Fruit fly (Drosophila melanogaster): ENCODE measurements around the gene GstD9.
A peak's percentile ranks its signal among the peaks of the same experiment; 100 is the strongest.

The GstD9 gene

DNA sequence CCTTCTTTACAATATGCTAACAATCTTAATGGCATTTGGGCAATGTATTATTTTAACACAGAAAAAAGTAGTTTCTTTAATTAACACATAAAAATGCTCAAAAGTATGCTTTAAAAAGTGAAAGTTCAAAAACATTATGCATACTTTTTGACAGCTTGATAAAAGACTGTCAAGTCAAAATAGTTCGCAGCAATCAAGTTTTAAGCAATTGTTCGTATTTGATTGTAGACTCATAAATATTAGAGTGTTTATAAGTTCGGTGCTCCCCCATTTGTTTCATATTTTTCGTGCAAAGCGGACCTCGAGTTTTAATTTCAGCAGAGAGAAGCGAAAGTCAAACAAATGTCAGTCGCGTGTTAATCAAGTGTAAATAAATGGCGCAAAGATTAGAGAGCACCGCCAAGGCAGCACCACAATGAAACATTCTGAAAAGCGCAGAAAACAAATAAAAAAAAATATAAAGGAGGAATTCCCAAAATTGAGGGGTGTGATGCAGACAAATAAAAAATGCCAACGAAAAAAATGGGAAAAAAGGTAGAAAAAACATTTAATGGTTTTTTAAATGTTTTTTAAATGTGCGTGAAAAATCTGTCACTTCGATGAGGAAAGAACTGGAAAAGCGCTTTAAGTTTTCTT, 22.3 kb downstream of the GstD9 start (continued):
- TF ChIP-seq CG6808 (GFP tag; optimal IDR thresholded peaks at IDR 0.05) (no peak), pdm3 (GFP tag; optimal IDR thresholded peaks at IDR 0.05) (no peak), topi (GFP tag; optimal IDR thresholded peaks at IDR 0.05) (peak; percentile 45), CG8632 (GFP tag; optimal IDR thresholded peaks at IDR 0.05) (no peak), Sox15 (GFP tag; optimal IDR thresholded peaks at IDR 0.05) (no peak), Hr39 (GFP tag; optimal IDR thresholded peaks at IDR 0.05) (peak; percentile 50), CG8119 (GFP tag; IDR thresholded peaks at IDR 0.05) (no peak), net (GFP tag; optimal IDR thresholded peaks at IDR 0.05) (no peak), eg (GFP tag; IDR thresholded peaks at IDR 0.05) (no peak), CG11762 (GFP tag; optimal IDR thresholded peaks at IDR 0.05; ENCODE audit: insufficient read depth) (no peak), CG31627 (GFP tag; optimal IDR thresholded peaks at IDR 0.05) (peak; percentile 49), CG4318 (GFP tag; optimal IDR thresholded peaks at IDR 0.05) (no peak), Smox (GFP tag; optimal IDR thresholded peaks at IDR 0.05) (peak; percentile 18), CG8319 (GFP tag; optimal IDR thresholded peaks at IDR 0.05) (no peak), ss (GFP tag; optimal IDR thresholded peaks at IDR 0.05) (no peak), svp (GFP tag) (peak; percentile 85), Met (GFP tag; optimal IDR thresholded peaks at IDR 0.05) (peak; percentile 50), Eip93F (GFP tag; optimal IDR thresholded peaks at IDR 0.05) (no peak), CG10631 (GFP tag; optimal IDR thresholded peaks at IDR 0.05) (no peak)

- TF ChIP-seq Blimp-1 (GFP tag; optimal IDR thresholded peaks at IDR 0.05) (no peak), vri (GFP tag; optimal IDR thresholded peaks at IDR 0.05) (peak; percentile 30), fd85E (GFP tag; optimal IDR thresholded peaks at IDR 0.05) (no peak)
Observed at dm6 chr3R:12341374-12341773, 26.0 kb downstream of the GstD9 start, which contains the start of gene Sgsf. Sgsf (plus strand) TSS chr3R:12341674.

- no peak for TF ChIP-seq svp (GFP tag)
- no peak for TF ChIP-seq Lpt (GFP tag; optimal IDR thresholded peaks at IDR 0.05)
- no peak for TF ChIP-seq fkh (GFP tag; optimal IDR thresholded peaks at IDR 0.05)
- no peak for TF ChIP-seq spab (GFP tag; optimal IDR thresholded peaks at IDR 0.05)
- TF ChIP-seq dsx (GFP tag; optimal IDR thresholded peaks at IDR 0.05; ENCODE audit: poor library complexity, severe bottlenecking), result no peak
- TF ChIP-seq Ets96B (tag; optimal IDR thresholded peaks at IDR 0.05), result no peak
- no peak for TF ChIP-seq pdm3 (GFP tag; optimal IDR thresholded peaks at IDR 0.05)
- no peak for TF ChIP-seq CG15336 (GFP tag; IDR thresholded peaks at IDR 0.05)
- no peak for TF ChIP-seq CG6792 (GFP tag; optimal IDR thresholded peaks at IDR 0.05)
- TF ChIP-seq CG3919 (GFP tag; optimal IDR thresholded peaks at IDR 0.05), result no peak
- TF ChIP-seq topi (GFP tag; optimal IDR thresholded peaks at IDR 0.05), result no peak
- TF ChIP-seq CG32006 (GFP tag; optimal IDR thresholded peaks at IDR 0.05), result no peak
- TF ChIP-seq cyc (GFP tag; optimal IDR thresholded peaks at IDR 0.05), result no peak
- no peak for TF ChIP-seq CG6276 (GFP tag; optimal IDR thresholded peaks at IDR 0.05)
- TF ChIP-seq Eip93F (GFP tag; optimal IDR thresholded peaks at IDR 0.05), result no peak
- TF ChIP-seq Met (GFP tag; optimal IDR thresholded peaks at IDR 0.05), result no peak
- no peak for TF ChIP-seq acj6 (GFP tag; optimal IDR thresholded peaks at IDR 0.05)
Observed at dm6 chr3R:12329827-12330226, 37.5 kb downstream of the GstD9 start.

- TF ChIP-seq Blimp-1 (GFP tag; optimal IDR thresholded peaks at IDR 0.05), result no peak
- no peak for TF ChIP-seq CG4318 (GFP tag; optimal IDR thresholded peaks at IDR 0.05)
- peak; percentile 82 for TF ChIP-seq svp (GFP tag)
- no peak for TF ChIP-seq CG34406 (GFP tag; optimal IDR thresholded peaks at IDR 0.05)
Observed at dm6 chr3R:12326855-12327254, 40.5 kb downstream of the GstD9 start.

Data from whole organism, prepupa.